Worm (Caenorhabditis elegans) whole organism, L2 larva: ENCODE measurements around the gene T22F7.3.

Experiments
- Y55F3AM.14 ChIP-seq: fragments of 200-800 bp; sonication (Bioruptor generic); optimal IDR thresholded peaks from 2 replicates; lab custom pipeline; 2018; ENCODE audit warnings: mild to moderate bottlenecking, missing genetic modification characterization, missing compliant biosample characterization
- blmp-1 ChIP-seq: sonication (generic microtip); optimal IDR thresholded peaks from 2 replicates; lab custom pipeline; 2017; ENCODE audit warnings: missing genetic modification characterization, mild to moderate bottlenecking, missing compliant biosample characterization, antibody characterized with exemption, moderate library complexity; ENCODE audit not compliant: insufficient read depth
- elt-1 ChIP-seq: fragments of 150-350 bp; optimal IDR thresholded peaks from 2 replicates; lab custom pipeline; 2014; ENCODE audit warnings: missing biosample characterization, missing genetic modification characterization
- lin-39 ChIP-seq: fragments of 150-350 bp; optimal IDR thresholded peaks from 2 replicates; lab custom pipeline; 2014; ENCODE audit warnings: missing biosample characterization, missing genetic modification reagents, missing genetic modification characterization
- mbf-1 ChIP-seq: sonication (generic microtip); optimal IDR thresholded peaks from 2 replicates; lab custom pipeline; 2017; ENCODE audit warnings: missing biosample characterization, missing genetic modification characterization
- nhr-10 ChIP-seq: sonication (generic microtip); optimal IDR thresholded peaks from 2 replicates; lab custom pipeline; 2017; ENCODE audit warnings: missing biosample characterization, missing genetic modification characterization
- nhr-23 ChIP-seq: fragments of 150-350 bp; optimal IDR thresholded peaks from 2 replicates; lab custom pipeline; 2014; ENCODE audit warnings: missing biosample characterization, missing genetic modification reagents, missing genetic modification characterization
- nhr-237 ChIP-seq: fragments of 150-350 bp; optimal IDR thresholded peaks from 2 replicates; lab custom pipeline; 2014; ENCODE audit warnings: missing biosample characterization, missing genetic modification characterization
- unc-39 ChIP-seq: fragments of 150-350 bp; optimal IDR thresholded peaks from 2 replicates; lab custom pipeline; 2014; ENCODE audit warnings: missing biosample characterization, missing genetic modification characterization
- unc-62 ChIP-seq: fragments of 150-350 bp; optimal IDR thresholded peaks from 2 replicates; lab custom pipeline; 2014; ENCODE audit warnings: missing biosample characterization, missing genetic modification reagents, missing genetic modification characterization

- TF ChIP-seq nhr-237 (tag; lab: Kevin White, UChicago), result no peak
- TF ChIP-seq nhr-10, result no peak
- TF ChIP-seq unc-62 (GFP tag; lab: Kevin White, UChicago), result no peak
- TF ChIP-seq nhr-23 (tag; lab: Kevin White, UChicago), result no peak
- TF ChIP-seq elt-1 (tag; lab: Kevin White, UChicago), result no peak
- no peak for TF ChIP-seq blmp-1 (tag; lab: Kevin White, UChicago)
- no peak for TF ChIP-seq mbf-1
- TF ChIP-seq lin-39 (tag; lab: Kevin White, UChicago), result no peak
- TF ChIP-seq unc-39 (tag; lab: Kevin White, UChicago), result no peak
- peak; percentile 72 for TF ChIP-seq Y55F3AM.14 (GFP tag; lab: Kevin White, UChicago)
Measured at ce11 chrIII:502583-502982, 21.3 kb downstream of the T22F7.3 start.
